Worm (Caenorhabditis elegans) whole organism, L1 larva: ENCODE data around the gene cid-1.
A peak's percentile ranks its signal among the peaks of the same experiment; 100 is the strongest.

ENCODE experiments used
- C16A3.4 ChIP-seq: fragments of 150-350 bp; optimal IDR thresholded peaks from 2 replicates; lab custom pipeline; 2014; ENCODE audit warnings: missing biosample characterization, missing genetic modification characterization
- C34B4.2 ChIP-seq: sonication (generic microtip); optimal IDR thresholded peaks from 2 replicates; lab custom pipeline; 2017; ENCODE audit warnings: mild to moderate bottlenecking, missing genetic modification characterization, missing compliant biosample characterization
- Y116A8C.19 ChIP-seq: sonication (generic microtip); optimal IDR thresholded peaks from 2 replicates; lab custom pipeline; 2016; ENCODE audit warnings: missing compliant biosample characterization, missing genetic modification characterization, borderline replicate concordance
- aly-2 ChIP-seq: fragments of 150-350 bp; optimal IDR thresholded peaks from 2 replicates; lab custom pipeline; 2014; ENCODE audit warnings: missing biosample characterization, missing genetic modification characterization
- ceh-63 ChIP-seq: fragments of 200-800 bp; sonication (Bioruptor generic); optimal IDR thresholded peaks from 2 replicates; lab custom pipeline; 2018; ENCODE audit warnings: mild to moderate bottlenecking, missing genetic modification characterization, missing compliant biosample characterization
- ceh-82 ChIP-seq, 3 experiments: fragments of 150-350 bp in 1 of 3; sonication (generic microtip) in 2 of 3; optimal IDR thresholded peaks; 2 replicates each; lab custom pipeline; 2014 to 2017; ENCODE audit warnings: missing biosample characterization in 3 of 3, missing genetic modification characterization in 3 of 3
- ces-1 ChIP-seq: fragments of 150-350 bp; optimal IDR thresholded peaks from 2 replicates; lab custom pipeline; 2014; ENCODE audit warnings: missing biosample characterization, missing genetic modification reagents, missing genetic modification characterization
- dpl-1 ChIP-seq, 3 experiments: fragments of 150-350 bp in 2 of 3; sonication (generic microtip) in 1 of 3; optimal IDR thresholded peaks; 2 replicates each; lab custom pipeline; 2014 to 2017; ENCODE audit warnings: missing biosample characterization in 3 of 3, missing genetic modification characterization in 3 of 3, missing genetic modification reagents in 3 of 3
- dsc-1 ChIP-seq: sonication (generic microtip); optimal IDR thresholded peaks from 2 replicates; lab custom pipeline; 2016; ENCODE audit warnings: mild to moderate bottlenecking, missing genetic modification characterization, missing compliant biosample characterization
- efl-1 ChIP-seq, 4 experiments: fragments of 150-350 bp; optimal IDR thresholded peaks in 3 of 4; peaks in 1 of 4; 1 replicate in 1 of 4; 2 replicates in 3 of 4; lab custom pipeline; 2014; ENCODE audit warnings: missing biosample characterization in 2 of 4, missing genetic modification characterization in 2 of 4, missing genetic modification reagents in 2 of 4
- efl-3 ChIP-seq: fragments of 200-800 bp; sonication (Bioruptor generic); optimal IDR thresholded peaks from 2 replicates; lab custom pipeline; 2018; ENCODE audit warnings: mild to moderate bottlenecking, missing genetic modification characterization, missing compliant biosample characterization
- egl-13 ChIP-seq: sonication (generic microtip); optimal IDR thresholded peaks from 2 replicates; lab custom pipeline; 2016; ENCODE audit warnings: missing genotype, missing genetic modification reagents, missing genetic modification characterization, missing compliant biosample characterization
- elt-2 ChIP-seq: sonication (generic microtip); optimal IDR thresholded peaks from 2 replicates; lab custom pipeline; 2016; ENCODE audit warnings: missing genetic modification characterization, mild to moderate bottlenecking, inconsistent platforms, missing compliant biosample characterization, missing genetic modification reagents
- elt-3 ChIP-seq, 6 experiments: fragments of 150-350 bp in 1 of 6; sonication (generic microtip); optimal IDR thresholded peaks; 2 replicates each; lab custom pipeline; 2017 to 2018; ENCODE audit warnings: missing biosample characterization in 6 of 6, missing genetic modification characterization in 6 of 6, inconsistent platforms in 1 of 6
- ets-5 ChIP-seq: fragments of 200-800 bp; sonication (Bioruptor generic); IDR thresholded peaks from 2 replicates; pipeline ENCODE4 v1.3.6; 2022; ENCODE audit warnings: missing genetic modification characterization, missing compliant biosample characterization
- fkh-8 ChIP-seq: sonication (generic microtip); optimal IDR thresholded peaks from 2 replicates; lab custom pipeline; 2016; ENCODE audit warnings: mild to moderate bottlenecking, missing genetic modification characterization, missing compliant biosample characterization
- fos-1 ChIP-seq: fragments of 150-350 bp; optimal IDR thresholded peaks from 2 replicates; lab custom pipeline; 2014; ENCODE audit warnings: missing biosample characterization, missing genetic modification characterization
- grh-1 ChIP-seq: fragments of 200-800 bp; sonication (Bioruptor generic); IDR thresholded peaks from 2 replicates; pipeline ENCODE4 v1.3.6; 2022; ENCODE audit warnings: missing genetic modification reagents, missing genetic modification characterization, missing compliant biosample characterization
- hlh-17 ChIP-seq: fragments of 200-800 bp; sonication (Bioruptor generic); optimal IDR thresholded peaks from 2 replicates; lab custom pipeline; 2018; ENCODE audit warnings: missing genetic modification characterization, mild to moderate bottlenecking, missing compliant biosample characterization, moderate library complexity, borderline replicate concordance
- hlh-4 ChIP-seq: sonication (generic microtip); optimal IDR thresholded peaks from 2 replicates; lab custom pipeline; 2016; ENCODE audit warnings: mild to moderate bottlenecking, missing genetic modification characterization, missing compliant biosample characterization
- irx-1 ChIP-seq: sonication (generic microtip); optimal IDR thresholded peaks from 2 replicates; lab custom pipeline; 2016; ENCODE audit warnings: missing genetic modification characterization, missing compliant biosample characterization
- jun-1 ChIP-seq: fragments of 150-350 bp; optimal IDR thresholded peaks from 2 replicates; lab custom pipeline; 2014; ENCODE audit warnings: missing biosample characterization, missing genetic modification reagents, missing genetic modification characterization
- lin-13 ChIP-seq: fragments of 150-350 bp; optimal IDR thresholded peaks from 2 replicates; lab custom pipeline; 2014; ENCODE audit warnings: missing biosample characterization, missing genetic modification reagents, missing genetic modification characterization
- lin-14 ChIP-seq: fragments of 200-800 bp; sonication (Bioruptor generic); optimal IDR thresholded peaks from 2 replicates; lab custom pipeline; 2018; ENCODE audit warnings: mild to moderate bottlenecking, missing genetic modification characterization, moderate library complexity, missing compliant biosample characterization
- lin-35 ChIP-seq, 2 experiments: fragments of 150-350 bp; optimal IDR thresholded peaks; 2 replicates each; lab custom pipeline; 2014; ENCODE audit warnings: missing biosample characterization in 2 of 2, missing genetic modification characterization in 2 of 2, missing genetic modification reagents in 2 of 2
- lin-39 ChIP-seq: fragments of 150-350 bp; optimal IDR thresholded peaks from 2 replicates; lab custom pipeline; 2014; ENCODE audit warnings: missing biosample characterization, missing genetic modification reagents, missing genetic modification characterization
- lsy-2 ChIP-seq, 2 experiments: fragments of 150-350 bp; optimal IDR thresholded peaks; 2 replicates each; lab custom pipeline; 2014; ENCODE audit warnings: missing biosample characterization in 2 of 2, missing genetic modification characterization in 2 of 2
- mdl-1 ChIP-seq, 2 experiments: fragments of 150-350 bp; optimal IDR thresholded peaks; 2 replicates each; lab custom pipeline; 2014 to 2017; ENCODE audit warnings: missing biosample characterization in 2 of 2, missing genetic modification characterization in 2 of 2, inconsistent platforms in 1 of 2
- mef-2 ChIP-seq: fragments of 150-350 bp; optimal IDR thresholded peaks from 2 replicates; lab custom pipeline; 2014; ENCODE audit warnings: missing biosample characterization, missing genetic modification characterization
- mep-1 ChIP-seq: fragments of 150-350 bp; optimal IDR thresholded peaks from 2 replicates; lab custom pipeline; 2014; ENCODE audit warnings: missing biosample characterization, missing genetic modification characterization
- nhr-11 ChIP-seq: fragments of 150-350 bp; optimal IDR thresholded peaks from 2 replicates; lab custom pipeline; 2014; ENCODE audit warnings: missing biosample characterization, missing genetic modification characterization
- nhr-12 ChIP-seq: sonication (generic microtip); optimal IDR thresholded peaks from 2 replicates; lab custom pipeline; 2017; ENCODE audit warnings: missing biosample characterization, missing genetic modification characterization
- nhr-20 ChIP-seq: sonication (generic microtip); optimal IDR thresholded peaks from 2 replicates; lab custom pipeline; 2016; ENCODE audit warnings: mild to moderate bottlenecking, missing genetic modification characterization, missing compliant biosample characterization
- nhr-237 ChIP-seq: fragments of 150-350 bp; optimal IDR thresholded peaks from 2 replicates; lab custom pipeline; 2014; ENCODE audit warnings: missing biosample characterization, missing genetic modification characterization
- nhr-28 ChIP-seq: fragments of 150-350 bp; optimal IDR thresholded peaks from 2 replicates; lab custom pipeline; 2014; ENCODE audit warnings: missing biosample characterization, missing genetic modification characterization
- nhr-47 ChIP-seq: sonication (generic microtip); optimal IDR thresholded peaks from 2 replicates; lab custom pipeline; 2016; ENCODE audit warnings: mild to moderate bottlenecking, missing genetic modification characterization, moderate library complexity, missing compliant biosample characterization
- nhr-84 ChIP-seq: sonication (generic microtip); optimal IDR thresholded peaks from 2 replicates; lab custom pipeline; 2017; ENCODE audit warnings: missing biosample characterization, missing genetic modification characterization
- nhr-85 ChIP-seq: sonication (generic microtip); peaks from one replicate; lab custom pipeline; 2016; ENCODE audit warnings: missing genetic modification characterization, inconsistent platforms, missing compliant biosample characterization
- nhr-90 ChIP-seq: sonication (generic microtip); optimal IDR thresholded peaks from 2 replicates; lab custom pipeline; 2016; ENCODE audit warnings: mild to moderate bottlenecking, missing genetic modification characterization, missing compliant biosample characterization; ENCODE audit not compliant: poor library complexity
- rnt-1 ChIP-seq: sonication (generic microtip); optimal IDR thresholded peaks from 2 replicates; lab custom pipeline; 2016; ENCODE audit warnings: mild to moderate bottlenecking, missing genetic modification characterization, moderate library complexity, missing compliant biosample characterization
- skn-1 ChIP-seq: fragments of 150-350 bp; optimal IDR thresholded peaks from 2 replicates; lab custom pipeline; 2014; ENCODE audit warnings: missing biosample characterization, missing genetic modification characterization
- snu-23 ChIP-seq: sonication (generic microtip); optimal IDR thresholded peaks from 2 replicates; lab custom pipeline; 2016; ENCODE audit warnings: missing genetic modification characterization, missing compliant biosample characterization
- sox-4 ChIP-seq: sonication (generic microtip); optimal IDR thresholded peaks from 2 replicates; lab custom pipeline; 2016; ENCODE audit warnings: missing genetic modification characterization, missing compliant biosample characterization
- sptf-1 ChIP-seq: fragments of 150-350 bp; optimal IDR thresholded peaks from 2 replicates; lab custom pipeline; 2014; ENCODE audit warnings: missing biosample characterization, missing genetic modification characterization
- sup-37 ChIP-seq: fragments of 200-800 bp; sonication (Bioruptor generic); optimal IDR thresholded peaks from 2 replicates; lab custom pipeline; 2018; ENCODE audit warnings: mild to moderate bottlenecking, missing genetic modification characterization, missing compliant biosample characterization
- swsn-7 ChIP-seq: sonication (generic microtip); optimal IDR thresholded peaks from 2 replicates; lab custom pipeline; 2016; ENCODE audit warnings: missing genetic modification characterization, missing compliant biosample characterization
- tbx-2 ChIP-seq: sonication (generic microtip); optimal IDR thresholded peaks from 2 replicates; lab custom pipeline; 2016; ENCODE audit warnings: missing genetic modification characterization, missing compliant biosample characterization
- unc-98 ChIP-seq: fragments of 200-800 bp; sonication (Bioruptor generic); IDR thresholded peaks from 2 replicates; pipeline ENCODE4 v1.3.6; 2022; ENCODE audit warnings: missing genetic modification characterization, missing compliant biosample characterization
- vab-15 ChIP-seq: sonication (generic microtip); optimal IDR thresholded peaks from 2 replicates; lab custom pipeline; 2017; ENCODE audit warnings: missing genotype, mild to moderate bottlenecking, missing genetic modification characterization, missing compliant biosample characterization
- xbp-1 ChIP-seq: sonication (generic microtip); optimal IDR thresholded peaks from 2 replicates; lab custom pipeline; 2016; ENCODE audit warnings: missing genetic modification characterization, missing compliant biosample characterization
- zag-1 ChIP-seq: fragments of 150-350 bp; optimal IDR thresholded peaks from 2 replicates; lab custom pipeline; 2014; ENCODE audit warnings: missing biosample characterization, missing genetic modification characterization
- ztf-11 ChIP-seq, 2 experiments: sonication (generic microtip); optimal IDR thresholded peaks; 2 replicates each; lab custom pipeline; 2016 to 2017; ENCODE audit warnings: missing genetic modification characterization in 2 of 2, missing biosample characterization in 1 of 2, missing compliant biosample characterization in 1 of 2
- ztf-4 ChIP-seq: fragments of 150-350 bp; optimal IDR thresholded peaks from 2 replicates; lab custom pipeline; 2014; ENCODE audit warnings: missing biosample characterization, missing genetic modification characterization

Gene cid-1

ce11 chrIII:5202641-5203040 is 28.9 kb downstream of the cid-1 start:
- TF ChIP-seq egl-13 (tag; lab: Kevin White, UChicago), result no peak
- TF ChIP-seq ceh-63, result no peak
- TF ChIP-seq zag-1, result no peak
- TF ChIP-seq nhr-237, result no peak
- TF ChIP-seq ceh-82 (tag; optimal IDR thresholded peaks at IDR 0.05; lab: Kevin White, UChicago), result peak in 1 of 3 experiments; percentile 20
- peak; percentile 18 for TF ChIP-seq nhr-11 (tag; lab: Kevin White, UChicago)
- no peak for TF ChIP-seq unc-98 (GFP tag; lab: Robert Waterston, UW)
- TF ChIP-seq ztf-11 (tag; optimal IDR thresholded peaks at IDR 0.05; lab: Kevin White, UChicago), result no peak
- TF ChIP-seq aly-2, result no peak
- TF ChIP-seq nhr-47, result peak; percentile 46
- peak; percentile 12 for TF ChIP-seq lin-13 (GFP tag; lab: Kevin White, UChicago)
- peak; percentile 87 for TF ChIP-seq nhr-20 (tag; lab: Kevin White, UChicago)
- no peak for TF ChIP-seq lin-39 (tag; lab: Kevin White, UChicago)
- TF ChIP-seq hlh-4 (tag; lab: Kevin White, UChicago), result no peak
- TF ChIP-seq lin-14 (GFP tag; lab: Kevin White, UChicago), result peak; percentile 88
- no peak for TF ChIP-seq efl-3
- TF ChIP-seq nhr-12 (tag; lab: Kevin White, UChicago), result no peak
- peak in 5 of 6 experiments; percentile 38 to 81 (median 54) for TF ChIP-seq elt-3 (tag; optimal IDR thresholded peaks at IDR 0.05; lab: Kevin White, UChicago)
- TF ChIP-seq elt-2 (tag; lab: Kevin White, UChicago), result peak; percentile 71
- TF ChIP-seq mdl-1 (tag; optimal IDR thresholded peaks at IDR 0.05; lab: Kevin White, UChicago), result peak in 1 of 2 experiments; percentile 3
- peak in 2 of 3 experiments; percentile 10 to 34 for TF ChIP-seq dpl-1 (GFP tag; optimal IDR thresholded peaks at IDR 0.05; lab: Kevin White, UChicago)
- no peak for TF ChIP-seq sox-4 (tag; lab: Kevin White, UChicago)
- TF ChIP-seq sup-37, result no peak
- TF ChIP-seq grh-1, result no peak
- no peak for TF ChIP-seq xbp-1 (tag; lab: Kevin White, UChicago)
- TF ChIP-seq tbx-2 (tag; lab: Kevin White, UChicago), result peak; percentile 51
- TF ChIP-seq Y116A8C.19 (tag; lab: Kevin White, UChicago), result no peak
- TF ChIP-seq rnt-1, result peak; percentile 40
- TF ChIP-seq lin-35 (GFP tag; optimal IDR thresholded peaks at IDR 0.05; lab: Kevin White, UChicago), result peak; percentile 45 to 71
- TF ChIP-seq irx-1 (tag; lab: Kevin White, UChicago), result no peak
- TF ChIP-seq nhr-84 (tag; lab: Kevin White, UChicago), result no peak
- no peak for TF ChIP-seq C34B4.2
- no peak for TF ChIP-seq ztf-4 (tag; lab: Kevin White, UChicago)
- TF ChIP-seq fos-1 (tag; lab: Kevin White, UChicago), result peak; percentile 28
- no peak for TF ChIP-seq nhr-28 (tag; lab: Kevin White, UChicago)
- TF ChIP-seq ces-1 (GFP tag; lab: Kevin White, UChicago), result no peak
- TF ChIP-seq ets-5, result no peak
- TF ChIP-seq efl-1 (optimal IDR thresholded peaks at IDR 0.05; lab: Kevin White, UChicago), result peak; percentile 53 to 59
- TF ChIP-seq efl-1 (GFP tag; optimal IDR thresholded peaks at IDR 0.05 in 1 of 2; lab: Kevin White, UChicago), result peak in 1 of 2 experiments; percentile 24
- no peak for TF ChIP-seq vab-15 (tag; lab: Kevin White, UChicago)
- TF ChIP-seq swsn-7, result peak; percentile 39
- TF ChIP-seq snu-23 (GFP tag; lab: Kevin White, UChicago), result peak; percentile 85
- peak; percentile 49 to 74 for TF ChIP-seq lsy-2 (tag; optimal IDR thresholded peaks at IDR 0.05; lab: Kevin White, UChicago)
- TF ChIP-seq jun-1 (tag; lab: Kevin White, UChicago), result peak; percentile 46
- no peak for TF ChIP-seq dsc-1
- TF ChIP-seq mef-2, result no peak
- peak; percentile 8 for TF ChIP-seq fkh-8 (tag; lab: Kevin White, UChicago)
- no peak for TF ChIP-seq hlh-17 (GFP tag; lab: Kevin White, UChicago)
- TF ChIP-seq nhr-85 (tag; lab: Kevin White, UChicago), result peak; percentile 89
- TF ChIP-seq nhr-90 (tag; lab: Kevin White, UChicago), result peak; percentile 67
- no peak for TF ChIP-seq sptf-1 (tag; lab: Kevin White, UChicago)
- peak; percentile 43 for TF ChIP-seq C16A3.4
- no peak for TF ChIP-seq skn-1 (tag; lab: Kevin White, UChicago)
- TF ChIP-seq mep-1, result peak; percentile 72
